Fruit fly (Drosophila melanogaster) whole organism, embryonic: ENCODE data around the gene Ero1L.

Experiments used
- Aef1 ChIP-seq: fragments of 200-800 bp; sonication (Bioruptor generic); IDR thresholded peaks from 3 replicates; pipeline ENCODE4 v1.3.6; 2022; ENCODE audit warnings: missing biosample characterization, missing genetic modification characterization
- BtbVII ChIP-seq: fragments of 200-800 bp; sonication (Bioruptor generic); optimal IDR thresholded peaks from 3 replicates; lab custom pipeline; 2017; ENCODE audit warnings: missing biosample characterization, mild to moderate bottlenecking, missing genetic modification characterization
- Bteb2 ChIP-seq: fragments of 200-800 bp; sonication (Bioruptor generic); optimal IDR thresholded peaks from 2 replicates; lab custom pipeline; 2016; ENCODE audit warnings: missing biosample characterization, missing genetic modification characterization
- CG10267 ChIP-seq: fragments of 200-800 bp; sonication (Bioruptor generic); optimal IDR thresholded peaks from 2 replicates; lab custom pipeline; 2018; ENCODE audit warnings: missing biosample characterization, mild to moderate bottlenecking, missing genetic modification characterization, moderate library complexity
- CG10366 ChIP-seq: fragments of 200-800 bp; sonication (Bioruptor generic); IDR thresholded peaks from 2 replicates; pipeline ENCODE4 v1.3.6; 2022; ENCODE audit warnings: missing biosample characterization, missing genetic modification characterization
- CG10431 ChIP-seq: fragments of 200-800 bp; sonication (Bioruptor generic); optimal IDR thresholded peaks from 3 replicates; lab custom pipeline; 2018; ENCODE audit warnings: missing biosample characterization, mild to moderate bottlenecking, missing genetic modification characterization
- CG10462 ChIP-seq: fragments of 200-800 bp; sonication (Bioruptor generic); optimal IDR thresholded peaks from 2 replicates; lab custom pipeline; 2016; ENCODE audit warnings: missing biosample characterization, missing genetic modification characterization
- CG10654 ChIP-seq: fragments of 200-800 bp; sonication (Bioruptor generic); optimal IDR thresholded peaks from 2 replicates; lab custom pipeline; 2016; ENCODE audit warnings: missing biosample characterization, missing genetic modification characterization
- CG11723 ChIP-seq: fragments of 200-800 bp; sonication (Bioruptor generic); optimal IDR thresholded peaks from 2 replicates; lab custom pipeline; 2017; ENCODE audit warnings: missing biosample characterization, mild to moderate bottlenecking, missing genetic modification characterization
- CG12219 ChIP-seq: fragments of 200-800 bp; sonication (Bioruptor generic); optimal IDR thresholded peaks from 3 replicates; lab custom pipeline; 2018; ENCODE audit warnings: missing biosample characterization, mild to moderate bottlenecking, missing genetic modification characterization
- CG13894 ChIP-seq: fragments of 200-800 bp; sonication (Bioruptor generic); optimal IDR thresholded peaks from 3 replicates; lab custom pipeline; 2018; ENCODE audit warnings: missing biosample characterization, mild to moderate bottlenecking, missing genetic modification characterization, moderate library complexity
- CG14860 ChIP-seq: fragments of 200-800 bp; sonication (Bioruptor generic); IDR thresholded peaks from 3 replicates; pipeline ENCODE4 v1.3.6; 2022; ENCODE audit warnings: missing biosample characterization, missing genetic modification characterization; ENCODE audit not compliant: partially characterized antibody
- CG17568 ChIP-seq: fragments of 200-800 bp; sonication (Bioruptor generic); optimal IDR thresholded peaks from 2 replicates; lab custom pipeline; 2018; ENCODE audit warnings: missing biosample characterization, mild to moderate bottlenecking, missing genetic modification characterization, moderate library complexity
- CG17829 ChIP-seq: fragments of 200-800 bp; optimal IDR thresholded peaks from 2 replicates; lab custom pipeline; 2019; ENCODE audit warnings: missing biosample characterization, mild to moderate bottlenecking, missing genetic modification characterization, moderate library complexity
- CG2875 ChIP-seq: fragments of 200-800 bp; sonication (Bioruptor generic); optimal IDR thresholded peaks from 2 replicates; lab custom pipeline; 2017; ENCODE audit warnings: missing biosample characterization, mild to moderate bottlenecking, missing genetic modification characterization, missing genetic modification reagents
- CG3407 ChIP-seq: fragments of 200-800 bp; sonication (Bioruptor generic); optimal IDR thresholded peaks from 2 replicates; lab custom pipeline; 2018; ENCODE audit warnings: missing biosample characterization, mild to moderate bottlenecking, missing genetic modification characterization
- CG34224 ChIP-seq: fragments of 200-800 bp; sonication (Bioruptor generic); IDR thresholded peaks from 3 replicates; pipeline ENCODE4 v1.3.6; 2022; ENCODE audit warnings: missing biosample characterization, missing genetic modification characterization; ENCODE audit not compliant: partially characterized antibody
- CG5245 ChIP-seq: fragments of 200-800 bp; sonication (Bioruptor generic); optimal IDR thresholded peaks from 3 replicates; lab custom pipeline; 2016; ENCODE audit warnings: missing biosample characterization, missing genetic modification characterization
- CG7928 ChIP-seq: fragments of 200-800 bp; sonication (Bioruptor generic); optimal IDR thresholded peaks from 2 replicates; lab custom pipeline; 2017; ENCODE audit warnings: missing biosample characterization, mild to moderate bottlenecking, missing genetic modification characterization
- CG8924 ChIP-seq: fragments of 200-800 bp; optimal IDR thresholded peaks from 3 replicates; lab custom pipeline; 2019; ENCODE audit warnings: missing biosample characterization, mild to moderate bottlenecking, missing genetic modification characterization, moderate library complexity
- CTCF ChIP-seq: fragments of 200-800 bp; sonication (Bioruptor generic); optimal IDR thresholded peaks from 2 replicates; lab custom pipeline; 2017; ENCODE audit warnings: missing biosample characterization, mild to moderate bottlenecking, missing genetic modification characterization, moderate library complexity
- Dad ChIP-seq: fragments of 200-800 bp; sonication (Bioruptor generic); optimal IDR thresholded peaks from 3 replicates; lab custom pipeline; 2016; ENCODE audit warnings: missing biosample characterization, missing genetic modification characterization
- Dek ChIP-seq: fragments of 200-800 bp; sonication (Bioruptor generic); optimal IDR thresholded peaks from 3 replicates; lab custom pipeline; 2019; ENCODE audit warnings: missing biosample characterization, mild to moderate bottlenecking, missing genetic modification characterization, moderate library complexity
- Dip2 ChIP-seq: fragments of 200-800 bp; sonication (Bioruptor generic); IDR thresholded peaks from 2 replicates; pipeline ENCODE4 v1.3.6; 2022; ENCODE audit warnings: missing biosample characterization, missing genetic modification characterization
- Eip74EF ChIP-seq, 2 experiments: fragments of 200-800 bp in 1 of 2; fragments of >200 bp in 1 of 2; sonication (Bioruptor generic) in 1 of 2; optimal IDR thresholded peaks; 2 replicates each; lab custom pipeline; 2017 to 2019; ENCODE audit warnings: missing biosample characterization in 2 of 2, missing genetic modification characterization in 2 of 2, mild to moderate bottlenecking in 1 of 2, moderate library complexity in 1 of 2
- Hey ChIP-seq: fragments of 200-800 bp; sonication (Bioruptor generic); optimal IDR thresholded peaks from 3 replicates; lab custom pipeline; 2018; ENCODE audit warnings: missing biosample characterization, mild to moderate bottlenecking, missing genetic modification characterization
- HmgD ChIP-seq: fragments of 200-800 bp; sonication (Bioruptor generic); optimal IDR thresholded peaks from 3 replicates; lab custom pipeline; 2016; ENCODE audit warnings: missing biosample characterization, missing genetic modification characterization
- Meics ChIP-seq: fragments of 200-800 bp; sonication (Bioruptor generic); optimal IDR thresholded peaks from 2 replicates; lab custom pipeline; 2017; ENCODE audit warnings: missing biosample characterization, mild to moderate bottlenecking, missing genetic modification characterization
- Mes4 ChIP-seq: fragments of 200-800 bp; sonication (Bioruptor generic); optimal IDR thresholded peaks from 2 replicates; lab custom pipeline; 2016; ENCODE audit warnings: missing biosample characterization, missing genetic modification characterization
- Nf-YA ChIP-seq: fragments of 200-800 bp; sonication (Bioruptor generic); IDR thresholded peaks from 2 replicates; pipeline ENCODE4 v1.3.6; 2022; ENCODE audit warnings: missing biosample characterization, missing genetic modification characterization
- Xrp1 ChIP-seq: fragments of 200-800 bp; sonication (Bioruptor generic); IDR thresholded peaks from 2 replicates; pipeline ENCODE4 v1.3.6; 2022; ENCODE audit warnings: missing biosample characterization, missing genetic modification characterization
- bowl ChIP-seq: fragments of 200-800 bp; sonication (Bioruptor generic); IDR thresholded peaks from 2 replicates; pipeline ENCODE4 v1.3.6; 2022; ENCODE audit warnings: missing biosample characterization, missing genetic modification characterization
- btn ChIP-seq: fragments of 200-800 bp; sonication (Bioruptor generic); optimal IDR thresholded peaks from 2 replicates; lab custom pipeline; 2016; ENCODE audit warnings: missing biosample characterization, missing genetic modification characterization
- disco-r ChIP-seq: fragments of 200-800 bp; sonication (Bioruptor generic); optimal IDR thresholded peaks from 2 replicates; lab custom pipeline; 2016; ENCODE audit warnings: missing biosample characterization, missing genetic modification characterization
- fd64A ChIP-seq: fragments of 200-800 bp; sonication (Bioruptor generic); optimal IDR thresholded peaks from 3 replicates; lab custom pipeline; 2018; ENCODE audit warnings: missing biosample characterization, mild to moderate bottlenecking, missing genetic modification characterization
- ftz-f1 ChIP-seq: fragments of 200-800 bp; sonication (Bioruptor generic); optimal IDR thresholded peaks from 2 replicates; lab custom pipeline; 2016; ENCODE audit warnings: missing biosample characterization, missing genetic modification characterization
- gcm2 ChIP-seq: fragments of 200-800 bp; sonication (Bioruptor generic); optimal IDR thresholded peaks from 2 replicates; lab custom pipeline; 2016; ENCODE audit warnings: missing biosample characterization, missing genetic modification characterization
- gfzf ChIP-seq: fragments of 200-800 bp; sonication (Bioruptor generic); optimal IDR thresholded peaks from 2 replicates; lab custom pipeline; 2016; ENCODE audit warnings: missing biosample characterization, mild to moderate bottlenecking, missing genetic modification characterization, moderate library complexity
- grn ChIP-seq: fragments of 200-800 bp; sonication (Bioruptor generic); optimal IDR thresholded peaks from 3 replicates; lab custom pipeline; 2017; ENCODE audit warnings: missing biosample characterization, missing genetic modification characterization
- hkb ChIP-seq, 2 experiments: fragments of 200-800 bp in 1 of 2; fragments of >200 bp in 1 of 2; sonication (Bioruptor generic) in 1 of 2; IDR thresholded peaks in 1 of 2; optimal IDR thresholded peaks in 1 of 2; 2 replicates each; pipeline versions ENCODE4 v1.3.6 to Lab custom; 2017 to 2022; ENCODE audit warnings: missing biosample characterization in 1 of 2, missing genetic modification characterization in 1 of 2
- lola ChIP-seq, 3 experiments: fragments of >200 bp in 2 of 3; fragments of 200-800 bp in 1 of 3; sonication (Bioruptor generic) in 1 of 3; optimal IDR thresholded peaks; 2 replicates each; lab custom pipeline; 2017 to 2019; ENCODE audit warnings: missing biosample characterization in 3 of 3, missing genetic modification characterization in 3 of 3, mild to moderate bottlenecking in 1 of 3, moderate library complexity in 1 of 3
- p53 ChIP-seq: fragments of 200-800 bp; sonication (Bioruptor generic); optimal IDR thresholded peaks from 2 replicates; lab custom pipeline; 2016; ENCODE audit warnings: missing biosample characterization, missing genetic modification characterization
- pan ChIP-seq, 4 experiments: fragments of >200 bp in 3 of 4; fragments of 200-800 bp in 1 of 4; sonication (Bioruptor generic) in 1 of 4; optimal IDR thresholded peaks in 3 of 4; IDR thresholded peaks in 1 of 4; 2 replicates each; pipeline versions ENCODE4 v1.3.6 to Lab custom; 2017 to 2022; ENCODE audit warnings: missing biosample characterization in 2 of 4, missing genetic modification characterization in 2 of 4, mixed read lengths in 1 of 4
- pzg ChIP-seq: fragments of 200-800 bp; sonication (Bioruptor generic); optimal IDR thresholded peaks from 3 replicates; lab custom pipeline; 2018; ENCODE audit warnings: missing biosample characterization, mild to moderate bottlenecking, missing genetic modification characterization, moderate library complexity
- tap ChIP-seq: fragments of 200-800 bp; optimal IDR thresholded peaks from 3 replicates; lab custom pipeline; 2019; ENCODE audit warnings: missing biosample characterization, mild to moderate bottlenecking, missing genetic modification characterization, moderate library complexity
- unpg ChIP-seq: fragments of 200-800 bp; sonication (Bioruptor generic); optimal IDR thresholded peaks from 3 replicates; lab custom pipeline; 2018; ENCODE audit warnings: missing biosample characterization, mild to moderate bottlenecking, missing genetic modification characterization, moderate library complexity
- vfl ChIP-seq: fragments of 200-800 bp; sonication (Bioruptor generic); optimal IDR thresholded peaks from 2 replicates; lab custom pipeline; 2016; ENCODE audit warnings: missing biosample characterization, missing genetic modification characterization
- vnd ChIP-seq: fragments of 200-800 bp; sonication (Bioruptor generic); IDR thresholded peaks from 3 replicates; pipeline ENCODE4 v1.3.6; 2022; ENCODE audit warnings: missing biosample characterization, missing genetic modification characterization; ENCODE audit not compliant: partially characterized antibody

Gene Ero1L

DNA sequence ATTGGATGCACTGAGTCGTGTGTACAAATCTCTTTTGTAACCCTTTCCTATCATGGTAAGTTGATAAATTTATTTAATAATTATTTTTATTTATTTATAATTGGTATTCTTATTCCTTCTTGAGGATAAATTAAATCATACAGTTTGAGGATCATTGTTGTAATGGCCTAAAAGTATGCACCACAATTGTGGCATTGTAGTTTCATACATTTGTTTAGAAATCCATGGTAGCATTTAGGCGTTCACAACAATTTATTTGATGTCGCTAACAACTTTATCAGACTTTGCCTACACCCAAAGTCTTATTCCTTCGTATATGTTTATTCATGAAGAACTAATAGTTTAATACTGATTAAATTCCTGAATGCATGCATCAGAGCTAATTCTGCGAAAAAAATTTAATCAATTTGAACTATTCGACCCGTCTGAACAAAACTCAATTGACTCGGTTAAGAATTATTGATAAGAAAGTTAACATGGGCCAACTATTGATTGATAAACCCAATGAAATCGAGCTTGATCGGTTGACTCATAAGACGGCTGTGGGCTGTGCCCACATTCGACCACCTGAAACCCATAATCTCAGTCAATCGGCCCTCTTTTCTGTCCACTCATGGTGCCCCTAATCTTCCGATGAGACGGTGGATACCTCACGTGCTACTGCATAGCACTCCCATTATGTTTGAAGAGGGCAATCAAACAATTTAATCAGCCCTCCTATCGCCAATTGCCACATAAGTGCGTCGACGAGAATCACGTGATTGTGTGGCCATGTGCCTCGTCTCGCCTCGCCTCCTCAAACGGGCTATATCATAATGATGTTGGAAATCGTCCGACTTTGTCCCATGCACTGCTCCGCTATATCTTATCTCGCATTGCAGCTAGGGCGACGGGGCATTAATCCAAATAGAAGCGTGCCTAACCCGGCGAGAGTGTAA, 49.4 kb downstream of the Ero1L start (continued):
- TF ChIP-seq CG17568 (GFP tag; lab: Kevin White, UChicago) (no peak), CG10366 (GFP tag; lab: Robert Waterston, UW) (no peak), Dek (no peak), CG5245 (no peak), pzg (GFP tag; lab: Kevin White, UChicago) (no peak), btn (GFP tag; lab: Kevin White, UChicago) (no peak), CG11723 (GFP tag; lab: Kevin White, UChicago) (no peak), CG2875 (GFP tag; lab: Kevin White, UChicago) (peak; percentile 30), CG34224 (no peak), BtbVII (GFP tag; lab: Kevin White, UChicago) (peak; percentile 22), unpg (GFP tag; lab: Kevin White, UChicago) (no peak), gcm2 (no peak), vfl (no peak), Dip2 (GFP tag; lab: Robert Waterston, UW) (no peak), bowl (GFP tag; lab: Robert Waterston, UW) (no peak), fd64A (GFP tag; lab: Kevin White, UChicago) (peak; percentile 20), lola (GFP tag; optimal IDR thresholded peaks at IDR 0.05; lab: Kevin White, UChicago) (no peak), ftz-f1 (GFP tag; lab: Kevin White, UChicago) (peak; percentile 10), pan (optimal IDR thresholded peaks at IDR 0.05; lab: Kevin White, UChicago) (no peak), pan (GFP tag; optimal IDR thresholded peaks at IDR 0.05 in 1 of 2, IDR thresholded peaks at IDR 0.05 in 1 of 2) (no peak), Dad (no peak), CG13894 (no peak), CG10654 (no peak), Nf-YA (GFP tag; lab: Robert Waterston, UW) (no peak), CG8924 (tag; lab: Kevin White, UChicago) (no peak), Bteb2 (GFP tag; lab: Kevin White, UChicago) (no peak), CG10267 (tag; lab: Kevin White, UChicago) (no peak), Mes4 (GFP tag; lab: Kevin White, UChicago) (no peak), gfzf (GFP tag; lab: Kevin White, UChicago) (no peak), vnd (GFP tag; lab: Robert Waterston, UW) (peak; percentile 67), Meics (GFP tag; lab: Kevin White, UChicago) (no peak), disco-r (GFP tag; lab: Kevin White, UChicago) (no peak), CG14860 (GFP tag; lab: Robert Waterston, UW) (no peak), Aef1 (GFP tag; lab: Robert Waterston, UW) (no peak), CG10431 (GFP tag; lab: Kevin White, UChicago) (no peak), CG3407 (GFP tag; lab: Kevin White, UChicago) (no peak), Xrp1 (GFP tag; lab: Robert Waterston, UW) (no peak), tap (tag; lab: Kevin White, UChicago) (no peak), CG12219 (GFP tag; lab: Kevin White, UChicago) (peak; percentile 22), CG7928 (no peak), grn (GFP tag; lab: Kevin White, UChicago) (peak; percentile 99), CG17829 (no peak), CTCF (GFP tag; lab: Kevin White, UChicago) (no peak), Eip74EF (GFP tag; optimal IDR thresholded peaks at IDR 0.05; lab: Kevin White, UChicago) (no peak), hkb (optimal IDR thresholded peaks at IDR 0.05; lab: Kevin White, UChicago) (no peak), hkb (GFP tag; IDR thresholded peaks at IDR 0.05; lab: Robert Waterston, UW) (no peak), HmgD (GFP tag; lab: Kevin White, UChicago) (no peak), p53 (GFP tag; lab: Kevin White, UChicago) (no peak), Hey (tag; lab: Kevin White, UChicago) (peak; percentile 70), CG10462 (no peak)
